Worm (Caenorhabditis elegans) whole organism, L2 larva: Measurements from ENCODE around the gene lido-11.

Experiments
- F13H6.1 ChIP-seq: sonication (generic microtip); optimal IDR thresholded peaks from 2 replicates; lab custom pipeline; 2016; ENCODE audit warnings: missing genetic modification characterization, missing compliant biosample characterization
- blmp-1 ChIP-seq: sonication (generic microtip); optimal IDR thresholded peaks from 2 replicates; lab custom pipeline; 2017; ENCODE audit warnings: missing genetic modification characterization, mild to moderate bottlenecking, missing compliant biosample characterization, antibody characterized with exemption, moderate library complexity; ENCODE audit not compliant: insufficient read depth
- elt-1 ChIP-seq: fragments of 150-350 bp; optimal IDR thresholded peaks from 2 replicates; lab custom pipeline; 2014; ENCODE audit warnings: missing biosample characterization, missing genetic modification characterization
- mdl-1 ChIP-seq, 2 experiments: fragments of 150-350 bp in 1 of 2; sonication (generic microtip) in 1 of 2; optimal IDR thresholded peaks; 2 replicates each; lab custom pipeline; 2017; ENCODE audit warnings: missing biosample characterization in 2 of 2, missing genetic modification characterization in 2 of 2
- nhr-11 ChIP-seq: fragments of 150-350 bp; optimal IDR thresholded peaks from 2 replicates; lab custom pipeline; 2014; ENCODE audit warnings: missing biosample characterization, missing genetic modification characterization
- nhr-23 ChIP-seq: fragments of 150-350 bp; optimal IDR thresholded peaks from 2 replicates; lab custom pipeline; 2014; ENCODE audit warnings: missing biosample characterization, missing genetic modification reagents, missing genetic modification characterization
- nhr-237 ChIP-seq: fragments of 150-350 bp; optimal IDR thresholded peaks from 2 replicates; lab custom pipeline; 2014; ENCODE audit warnings: missing biosample characterization, missing genetic modification characterization
- unc-39 ChIP-seq: fragments of 150-350 bp; optimal IDR thresholded peaks from 2 replicates; lab custom pipeline; 2014; ENCODE audit warnings: missing biosample characterization, missing genetic modification characterization
- zag-1 ChIP-seq: fragments of 150-350 bp; optimal IDR thresholded peaks from 2 replicates; lab custom pipeline; 2014; ENCODE audit warnings: missing biosample characterization, missing genetic modification characterization

DNA sequence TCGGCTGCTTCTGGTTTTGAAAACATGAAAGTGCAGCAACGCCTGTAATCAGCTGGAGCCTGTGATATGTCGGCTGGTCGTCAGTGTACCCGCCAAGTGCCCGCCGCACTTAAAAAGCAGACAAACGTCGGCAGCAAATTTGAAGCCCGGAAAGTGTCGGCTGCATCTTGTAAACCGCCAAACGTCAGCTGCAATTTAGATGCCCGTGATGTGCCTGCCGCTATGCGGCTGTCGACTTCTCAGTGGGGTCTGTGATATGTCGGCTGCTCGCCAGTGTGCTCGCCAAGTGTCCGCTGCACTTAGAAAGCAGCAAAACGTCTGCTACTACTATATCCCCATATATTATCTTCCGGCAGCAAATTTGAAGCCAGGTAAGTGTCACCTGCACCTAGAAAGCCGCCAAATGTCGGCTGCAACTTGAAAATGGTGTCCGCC lies 16.6 kb upstream of the lido-11 start:
- TF ChIP-seq nhr-237 (no peak), zag-1 (tag; lab: Kevin White, UChicago) (no peak), nhr-23 (tag; lab: Kevin White, UChicago) (no peak), blmp-1 (tag; lab: Kevin White, UChicago) (no peak), elt-1 (tag; lab: Kevin White, UChicago) (no peak), nhr-11 (tag; lab: Kevin White, UChicago) (no peak), F13H6.1 (tag; lab: Kevin White, UChicago) (no peak), unc-39 (no peak), mdl-1 (tag; optimal IDR thresholded peaks at IDR 0.05; lab: Kevin White, UChicago) (no peak)
